Worm (Caenorhabditis elegans): Measurements from ENCODE around the gene bli-5.

bli-5 gene

ce11 chrIII:13447439-13447838, 17.9 kb upstream of the bli-5 start (continued):
- TF ChIP-seq mdt-29 (GFP tag; IDR thresholded peaks at IDR 0.05), result peak; percentile 95
- TF ChIP-seq egl-43 (GFP tag; IDR thresholded peaks at IDR 0.05), result peak; percentile 65; the same call in 1 of the 2 replicates

DNA sequence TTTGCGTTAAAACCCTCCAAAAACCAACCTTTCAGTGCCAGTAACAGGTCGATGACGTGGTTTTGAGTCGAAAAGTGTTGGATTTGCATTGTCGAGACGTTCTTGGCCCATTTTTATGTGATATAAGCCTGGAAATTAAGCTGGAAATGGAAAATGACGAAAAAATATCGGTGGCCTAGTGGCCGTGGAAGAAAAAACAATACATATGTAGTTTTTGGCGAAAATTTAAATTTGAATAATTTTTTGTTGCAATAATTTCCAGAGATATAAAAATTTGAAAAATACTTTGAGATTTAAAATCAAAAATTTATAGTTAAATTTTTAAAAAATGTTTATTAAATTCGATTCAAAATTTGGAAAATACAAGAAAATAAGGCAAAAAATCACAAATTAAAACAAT, 9.8 kb upstream of the bli-5 start, which contains the start of gene ciao-2B:
ciao-2B (minus strand) TSS at position 130 of the 400 bp plus-strand sequence.
- TF ChIP-seq lsy-2 (tag; optimal IDR thresholded peaks at IDR 0.05) (peak in 1 of 2 experiments; percentile 69), mes-2 (tag; optimal IDR thresholded peaks at IDR 0.05; ENCODE audit: poor library complexity, severe bottlenecking) (peak; percentile 88), dpl-1 (GFP tag; optimal IDR thresholded peaks at IDR 0.05) (peak; percentile 80), daf-16 (GFP tag; optimal IDR thresholded peaks at IDR 0.05) (no peak), daf-16 (tag; optimal IDR thresholded peaks at IDR 0.05) (peak; percentile 37), tag-97 (GFP tag; IDR thresholded peaks at IDR 0.05) (no peak), daf-8 (GFP tag; IDR thresholded peaks at IDR 0.05) (no peak), lin-38 (GFP tag; IDR thresholded peaks at IDR 0.05) (peak; percentile 40; the same call in 1 of the 2 replicates), hif-1 (tag; optimal IDR thresholded peaks at IDR 0.05) (peak in 1 of 2 experiments; percentile 64), nhr-77 (tag; optimal IDR thresholded peaks at IDR 0.05) (peak; percentile 7)

ce11 chrIII:13436843-13437242, 7.3 kb upstream of the bli-5 start, which contains the start of gene F45G2.9:
TSS of gene F45G2.9 (minus strand) at chrIII:13436943.
- TF ChIP-seq F37D6.2 (tag; optimal IDR thresholded peaks at IDR 0.05) (no peak), hlh-11 (tag; optimal IDR thresholded peaks at IDR 0.05) (no peak), T20F7.1 (GFP tag; optimal IDR thresholded peaks at IDR 0.05) (no peak), mep-1 (tag; optimal IDR thresholded peaks at IDR 0.05) (no peak), dmd-8 (GFP tag; IDR thresholded peaks at IDR 0.05) (no peak), zfp-2 (tag; optimal IDR thresholded peaks at IDR 0.05) (no peak), unc-39 (tag; optimal IDR thresholded peaks at IDR 0.05) (no peak), lin-13 (GFP tag; optimal IDR thresholded peaks at IDR 0.05) (no peak), mes-2 (tag; optimal IDR thresholded peaks at IDR 0.05; ENCODE audit: poor library complexity, severe bottlenecking) (no peak), aha-1 (tag) (no peak), lin-15B (tag; optimal IDR thresholded peaks at IDR 0.05) (no peak), tra-1 (GFP tag; IDR thresholded peaks at IDR 0.05) (no peak), nhr-6 (tag; optimal IDR thresholded peaks at IDR 0.05) (no peak), nhr-76 (tag; optimal IDR thresholded peaks at IDR 0.05) (no peak), attf-4 (tag; optimal IDR thresholded peaks at IDR 0.05) (no peak), sdz-12 (GFP tag; optimal IDR thresholded peaks at IDR 0.05) (no peak), vab-7 (GFP tag; IDR thresholded peaks at IDR 0.05) (no peak), daf-12 (tag; optimal IDR thresholded peaks at IDR 0.05) (no peak), nhr-42 (GFP tag; IDR thresholded peaks at IDR 0.05) (no peak), cey-2 (tag; optimal IDR thresholded peaks at IDR 0.05; ENCODE audit: borderline replicate concordance, insufficient read depth) (no peak)

DNA sequence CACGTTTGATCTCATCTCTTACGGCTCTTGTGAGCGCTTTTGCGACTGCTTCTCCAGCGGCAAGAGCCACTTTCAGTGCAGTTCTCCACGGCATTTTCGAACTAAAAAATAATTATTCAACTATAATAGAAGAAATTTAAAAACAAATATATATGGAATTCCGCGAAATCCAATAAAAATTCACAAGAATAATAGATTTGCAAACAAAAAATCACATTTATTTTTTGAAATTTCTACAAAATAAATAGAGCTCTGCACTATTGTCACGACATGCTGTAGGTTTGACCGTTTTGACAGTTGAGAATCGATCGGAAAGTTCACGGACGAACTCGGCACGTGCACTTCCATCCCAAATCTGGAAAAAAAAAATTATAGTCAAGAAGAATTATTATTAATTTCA, 6.0 kb upstream of the bli-5 start, which contains the start of gene F45G2.8:
F45G2.8 (minus strand) TSS at position 101 of the 400 bp plus-strand sequence.
- TF ChIP-seq lin-29 (GFP tag; IDR thresholded peaks at IDR 0.05) (no peak), aly-2 (tag; optimal IDR thresholded peaks at IDR 0.05) (no peak), lin-15B (tag; optimal IDR thresholded peaks at IDR 0.05) (no peak), tra-1 (GFP tag; IDR thresholded peaks at IDR 0.05) (no peak), ctbp-1 (GFP tag; IDR thresholded peaks at IDR 0.05) (no peak), vab-7 (GFP tag; IDR thresholded peaks at IDR 0.05) (no peak), nhr-6 (tag; optimal IDR thresholded peaks at IDR 0.05) (no peak), pha-4 (GFP tag; IDR thresholded peaks at IDR 0.05) (no peak), pha-4 (tag; optimal IDR thresholded peaks at IDR 0.05) (no peak), spr-3 (GFP tag; optimal IDR thresholded peaks at IDR 0.05) (no peak), dmd-6 (GFP tag; IDR thresholded peaks at IDR 0.05) (no peak), dmd-8 (GFP tag; IDR thresholded peaks at IDR 0.05) (no peak), Y105C5A.15 (GFP tag; IDR thresholded peaks at IDR 0.05) (no peak), gei-8 (GFP tag; optimal IDR thresholded peaks at IDR 0.05) (no peak), unc-130 (GFP tag; optimal IDR thresholded peaks at IDR 0.05) (no peak), ama-1 (optimal IDR thresholded peaks at IDR 0.05) (no peak)

Measured in whole organism, L4 larva.